Fruit fly (Drosophila melanogaster) whole organism, embryonic: ENCODE results near the gene betaGlu.

Experiments
- Atf3 ChIP-seq: fragments of 200-800 bp; sonication (Bioruptor generic); optimal IDR thresholded peaks from 3 replicates; lab custom pipeline; 2016; ENCODE audit warnings: missing biosample characterization, missing genetic modification characterization
- BtbVII ChIP-seq: fragments of 200-800 bp; sonication (Bioruptor generic); optimal IDR thresholded peaks from 3 replicates; lab custom pipeline; 2017; ENCODE audit warnings: missing biosample characterization, mild to moderate bottlenecking, missing genetic modification characterization
- CG10267 ChIP-seq: fragments of 200-800 bp; sonication (Bioruptor generic); optimal IDR thresholded peaks from 2 replicates; lab custom pipeline; 2018; ENCODE audit warnings: missing biosample characterization, mild to moderate bottlenecking, missing genetic modification characterization, moderate library complexity
- CG10565 ChIP-seq: fragments of 200-800 bp; sonication (Bioruptor generic); optimal IDR thresholded peaks from 3 replicates; lab custom pipeline; 2016; ENCODE audit warnings: missing biosample characterization, mild to moderate bottlenecking, missing genetic modification characterization
- CG11093 ChIP-seq: fragments of 200-800 bp; sonication (Bioruptor generic); IDR thresholded peaks from 3 replicates; pipeline ENCODE4 v1.3.6; 2022; ENCODE audit warnings: missing biosample characterization, missing genetic modification characterization
- CG11560 ChIP-seq: fragments of 200-800 bp; sonication (Bioruptor generic); IDR thresholded peaks from 3 replicates; pipeline ENCODE4 v1.3.6; 2022; ENCODE audit warnings: missing biosample characterization, missing genetic modification characterization
- CG11723 ChIP-seq: fragments of 200-800 bp; sonication (Bioruptor generic); optimal IDR thresholded peaks from 2 replicates; lab custom pipeline; 2017; ENCODE audit warnings: missing biosample characterization, mild to moderate bottlenecking, missing genetic modification characterization
- CG12155 ChIP-seq: fragments of 200-800 bp; sonication (Bioruptor generic); optimal IDR thresholded peaks from 3 replicates; lab custom pipeline; 2016; ENCODE audit warnings: missing biosample characterization, missing genetic modification characterization
- CG12942 ChIP-seq: fragments of 200-800 bp; sonication (Bioruptor generic); optimal IDR thresholded peaks from 3 replicates; lab custom pipeline; 2016; ENCODE audit warnings: missing biosample characterization, missing genetic modification characterization
- CG13123 ChIP-seq: fragments of 200-800 bp; sonication (Bioruptor generic); optimal IDR thresholded peaks from 2 replicates; lab custom pipeline; 2016; ENCODE audit warnings: missing biosample characterization, missing genetic modification characterization
- CG14050 ChIP-seq: fragments of 200-800 bp; sonication (Bioruptor generic); IDR thresholded peaks from 3 replicates; pipeline ENCODE4 v1.3.6; 2022; ENCODE audit warnings: missing biosample characterization, missing genetic modification characterization
- CG15479 ChIP-seq: fragments of 200-800 bp; sonication (Bioruptor generic); optimal IDR thresholded peaks from 3 replicates; lab custom pipeline; 2019; ENCODE audit warnings: missing biosample characterization, mild to moderate bottlenecking, missing genetic modification characterization, moderate library complexity
- CG1603 ChIP-seq: fragments of 200-800 bp; sonication (Bioruptor generic); optimal IDR thresholded peaks from 2 replicates; lab custom pipeline; 2019; ENCODE audit warnings: missing biosample characterization, mild to moderate bottlenecking, missing genetic modification characterization, moderate library complexity
- CG17612 ChIP-seq: fragments of 200-800 bp; sonication (Bioruptor generic); IDR thresholded peaks from 2 replicates; pipeline ENCODE4 v1.3.6; 2022; ENCODE audit warnings: missing biosample characterization, missing genetic modification characterization
- CG3407 ChIP-seq: fragments of 200-800 bp; sonication (Bioruptor generic); optimal IDR thresholded peaks from 2 replicates; lab custom pipeline; 2018; ENCODE audit warnings: missing biosample characterization, mild to moderate bottlenecking, missing genetic modification characterization
- CG34224 ChIP-seq: fragments of 200-800 bp; sonication (Bioruptor generic); IDR thresholded peaks from 3 replicates; pipeline ENCODE4 v1.3.6; 2022; ENCODE audit warnings: missing biosample characterization, missing genetic modification characterization; ENCODE audit not compliant: partially characterized antibody
- CG3838 ChIP-seq: fragments of 200-800 bp; sonication (Bioruptor generic); optimal IDR thresholded peaks from 3 replicates; lab custom pipeline; 2016; ENCODE audit warnings: missing biosample characterization, missing genetic modification characterization
- CG4730 ChIP-seq: fragments of 200-800 bp; sonication (Bioruptor generic); IDR thresholded peaks from 2 replicates; pipeline ENCODE4 v1.3.6; 2022; ENCODE audit warnings: missing biosample characterization, missing genetic modification characterization
- CG7928 ChIP-seq: fragments of 200-800 bp; sonication (Bioruptor generic); optimal IDR thresholded peaks from 2 replicates; lab custom pipeline; 2017; ENCODE audit warnings: missing biosample characterization, mild to moderate bottlenecking, missing genetic modification characterization
- CG9609 ChIP-seq: fragments of 200-800 bp; sonication (Bioruptor generic); optimal IDR thresholded peaks from 3 replicates; lab custom pipeline; 2016; ENCODE audit warnings: missing biosample characterization, missing genetic modification characterization
- CrebB ChIP-seq: fragments of 200-800 bp; sonication (Bioruptor generic); optimal IDR thresholded peaks from 3 replicates; lab custom pipeline; 2018; ENCODE audit warnings: missing biosample characterization, mild to moderate bottlenecking, missing genetic modification characterization
- D ChIP-seq, 2 experiments: fragments of 200-800 bp in 1 of 2; fragments of >200 bp in 1 of 2; sonication (Bioruptor generic) in 1 of 2; optimal IDR thresholded peaks; 2 replicates in 1 of 2; 3 replicates in 1 of 2; lab custom pipeline; 2017; ENCODE audit warnings: mild to moderate bottlenecking in 1 of 2, missing biosample characterization in 1 of 2, missing genetic modification characterization in 1 of 2, missing genetic modification reagents in 1 of 2
- Drgx ChIP-seq: fragments of 200-800 bp; sonication (Bioruptor generic); IDR thresholded peaks from 2 replicates; pipeline ENCODE4 v1.3.6; 2022; ENCODE audit warnings: missing biosample characterization, missing genetic modification characterization
- H15 ChIP-seq: fragments of 200-800 bp; sonication (Bioruptor generic); IDR thresholded peaks from 3 replicates; pipeline ENCODE4 v1.3.6; 2022; ENCODE audit warnings: missing biosample characterization, missing genetic modification characterization
- Kr ChIP-seq: fragments of 200-800 bp; sonication (Bioruptor generic); optimal IDR thresholded peaks from 2 replicates; lab custom pipeline; 2017; ENCODE audit warnings: missing biosample characterization, mild to moderate bottlenecking, missing genetic modification characterization
- Mad ChIP-seq: fragments of 200-800 bp; sonication (Bioruptor generic); optimal IDR thresholded peaks from 2 replicates; lab custom pipeline; 2016; ENCODE audit warnings: missing biosample characterization, missing genetic modification characterization
- NC2α ChIP-seq: fragments of 200-800 bp; sonication (Bioruptor generic); optimal IDR thresholded peaks from 2 replicates; lab custom pipeline; 2016; ENCODE audit warnings: missing biosample characterization, missing genetic modification characterization
- Pdp1 ChIP-seq, 2 experiments: fragments of 200-800 bp; sonication (Bioruptor generic); optimal IDR thresholded peaks; 3 replicates each; lab custom pipeline; 2016; ENCODE audit warnings: missing biosample characterization in 2 of 2, missing genetic modification characterization in 2 of 2, mild to moderate bottlenecking in 1 of 2, moderate library complexity in 1 of 2
- Rfx ChIP-seq: fragments of 200-800 bp; sonication (Bioruptor generic); IDR thresholded peaks from 2 replicates; pipeline ENCODE4 v1.3.6; 2022; ENCODE audit warnings: missing biosample characterization, missing genetic modification characterization
- YL-1 ChIP-seq: fragments of 200-800 bp; sonication (Bioruptor generic); optimal IDR thresholded peaks from 3 replicates; lab custom pipeline; 2017; ENCODE audit warnings: missing biosample characterization, mild to moderate bottlenecking, missing genetic modification characterization
- ap ChIP-seq: fragments of 200-800 bp; sonication (Bioruptor generic); IDR thresholded peaks from 2 replicates; pipeline ENCODE4 v1.3.6; 2022; ENCODE audit warnings: missing biosample characterization, missing genetic modification characterization
- chm ChIP-seq: fragments of 200-800 bp; sonication (Bioruptor generic); IDR thresholded peaks from 2 replicates; pipeline ENCODE4 v1.3.6; 2022; ENCODE audit warnings: missing biosample characterization, missing genetic modification characterization
- dan ChIP-seq: fragments of 200-800 bp; sonication (Bioruptor generic); IDR thresholded peaks from 2 replicates; pipeline ENCODE4 v1.3.6; 2022; ENCODE audit warnings: missing biosample characterization, missing genetic modification characterization
- dmrt99B ChIP-seq: fragments of 200-800 bp; sonication (Bioruptor generic); optimal IDR thresholded peaks from 2 replicates; lab custom pipeline; 2018; ENCODE audit warnings: missing biosample characterization, mild to moderate bottlenecking, missing genetic modification characterization, moderate library complexity
- klu ChIP-seq: fragments of 200-800 bp; sonication (Bioruptor generic); IDR thresholded peaks from 2 replicates; pipeline ENCODE4 v1.3.6; 2022; ENCODE audit warnings: missing biosample characterization, missing genetic modification characterization
- nom ChIP-seq: fragments of 200-800 bp; sonication (Bioruptor generic); optimal IDR thresholded peaks from 2 replicates; lab custom pipeline; 2017; ENCODE audit warnings: missing biosample characterization, missing genetic modification characterization, mild to moderate bottlenecking, moderate library complexity, missing genetic modification reagents
- odd ChIP-seq: fragments of 200-800 bp; sonication (Bioruptor generic); optimal IDR thresholded peaks from 2 replicates; lab custom pipeline; 2017; ENCODE audit warnings: missing biosample characterization, mild to moderate bottlenecking, missing genetic modification characterization
- onecut ChIP-seq: fragments of 200-800 bp; sonication (Bioruptor generic); IDR thresholded peaks from 2 replicates; pipeline ENCODE4 v1.3.6; 2022; ENCODE audit warnings: missing biosample characterization, missing genetic modification characterization
- org-1 ChIP-seq: fragments of 200-800 bp; sonication (Bioruptor generic); optimal IDR thresholded peaks from 2 replicates; lab custom pipeline; 2017; ENCODE audit warnings: missing biosample characterization, missing genetic modification characterization
- p53 ChIP-seq: fragments of 200-800 bp; sonication (Bioruptor generic); optimal IDR thresholded peaks from 2 replicates; lab custom pipeline; 2016; ENCODE audit warnings: missing biosample characterization, missing genetic modification characterization
- pum ChIP-seq: fragments of 200-800 bp; sonication (Bioruptor generic); optimal IDR thresholded peaks from 2 replicates; lab custom pipeline; 2016; ENCODE audit warnings: missing biosample characterization, missing genetic modification characterization
- sim ChIP-seq: fragments of 200-800 bp; sonication (Bioruptor generic); IDR thresholded peaks from 2 replicates; pipeline ENCODE4 v1.3.6; 2022; ENCODE audit warnings: missing biosample characterization, missing genetic modification characterization
- sisA ChIP-seq: fragments of 200-800 bp; sonication (Bioruptor generic); IDR thresholded peaks from 2 replicates; pipeline ENCODE4 v1.3.6; 2022; ENCODE audit warnings: missing biosample characterization, missing genetic modification characterization
- so ChIP-seq: fragments of 200-800 bp; sonication (Bioruptor generic); IDR thresholded peaks from 3 replicates; pipeline ENCODE4 v1.3.6; 2022; ENCODE audit warnings: missing biosample characterization, missing genetic modification characterization
- stc ChIP-seq: fragments of 200-800 bp; sonication (Bioruptor generic); IDR thresholded peaks from 2 replicates; pipeline ENCODE4 v1.3.6; 2022; ENCODE audit warnings: missing biosample characterization, missing genetic modification characterization
- unc-4 ChIP-seq: fragments of 200-800 bp; sonication (Bioruptor generic); IDR thresholded peaks from 2 replicates; pipeline ENCODE4 v1.3.6; 2022; ENCODE audit warnings: missing biosample characterization, missing genetic modification characterization; ENCODE audit not compliant: partially characterized antibody
- unpg ChIP-seq: fragments of 200-800 bp; sonication (Bioruptor generic); optimal IDR thresholded peaks from 3 replicates; lab custom pipeline; 2018; ENCODE audit warnings: missing biosample characterization, mild to moderate bottlenecking, missing genetic modification characterization, moderate library complexity
- vnd ChIP-seq: fragments of 200-800 bp; sonication (Bioruptor generic); IDR thresholded peaks from 3 replicates; pipeline ENCODE4 v1.3.6; 2022; ENCODE audit warnings: missing biosample characterization, missing genetic modification characterization; ENCODE audit not compliant: partially characterized antibody

betaGlu gene

DNA sequence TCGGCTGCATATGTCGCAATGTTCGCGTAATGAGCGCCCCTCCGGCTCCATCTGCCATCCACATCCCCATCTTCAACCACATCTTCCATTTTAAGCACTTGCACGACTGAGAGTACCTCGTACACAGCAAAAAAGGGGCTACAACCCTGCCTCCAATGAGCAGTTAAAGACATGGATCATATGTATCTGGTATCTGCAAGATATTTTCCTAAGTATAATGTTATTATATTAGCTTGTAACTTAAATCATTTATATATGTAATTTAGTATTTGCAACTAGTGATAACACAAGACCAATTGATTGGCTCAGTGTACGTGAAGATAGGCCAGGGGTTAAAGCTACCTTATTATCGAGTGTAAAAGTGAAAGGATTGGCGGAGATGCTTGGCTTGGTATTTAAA is 9.0 kb downstream of the betaGlu start (continued):
- TF ChIP-seq CG13123 (GFP tag; lab: Kevin White, UChicago) (no peak), Drgx (GFP tag; lab: Robert Waterston, UW) (peak; percentile 73), dan (GFP tag; lab: Robert Waterston, UW) (no peak), CG1603 (peak; percentile 30), CG11723 (GFP tag; lab: Kevin White, UChicago) (no peak), CG11560 (tag; lab: Robert Waterston, UW) (no peak), Kr (no peak), dmrt99B (tag; lab: Kevin White, UChicago) (peak; percentile 29), NC2α (GFP tag; lab: Kevin White, UChicago) (no peak), ap (GFP tag; lab: Robert Waterston, UW) (no peak), CG14050 (GFP tag; lab: Robert Waterston, UW) (no peak), nom (GFP tag; lab: Kevin White, UChicago) (peak; percentile 40), D (optimal IDR thresholded peaks at IDR 0.05; lab: Kevin White, UChicago) (no peak), D (GFP tag; optimal IDR thresholded peaks at IDR 0.05; lab: Kevin White, UChicago) (no peak), CrebB (tag; lab: Kevin White, UChicago) (no peak)

dm6 chr3R:31761529-31762009 is 10.1 kb downstream of the betaGlu start, which contains the start of gene Smvt:
Gene Smvt, minus strand, starts transcription at chr3R:31761579.
- TF ChIP-seq H15 (GFP tag; lab: Robert Waterston, UW) (no peak), Pdp1 (GFP tag; optimal IDR thresholded peaks at IDR 0.05; lab: Kevin White, UChicago) (peak in 1 of 2 experiments; percentile 80), p53 (GFP tag; lab: Kevin White, UChicago) (no peak), NC2α (GFP tag; lab: Kevin White, UChicago) (no peak), CG4730 (no peak), CG7928 (GFP tag; lab: Kevin White, UChicago) (no peak), odd (no peak), org-1 (GFP tag; lab: Kevin White, UChicago) (no peak), YL-1 (GFP tag; lab: Kevin White, UChicago) (no peak), vnd (GFP tag; lab: Robert Waterston, UW) (0 out of 3 replicates have a peak, but pooled peaks have one; percentile 16), CG15479 (GFP tag; lab: Kevin White, UChicago) (peak; percentile 10), pum (GFP tag; lab: Kevin White, UChicago) (no peak), sisA (GFP tag; lab: Robert Waterston, UW) (no peak)

DNA sequence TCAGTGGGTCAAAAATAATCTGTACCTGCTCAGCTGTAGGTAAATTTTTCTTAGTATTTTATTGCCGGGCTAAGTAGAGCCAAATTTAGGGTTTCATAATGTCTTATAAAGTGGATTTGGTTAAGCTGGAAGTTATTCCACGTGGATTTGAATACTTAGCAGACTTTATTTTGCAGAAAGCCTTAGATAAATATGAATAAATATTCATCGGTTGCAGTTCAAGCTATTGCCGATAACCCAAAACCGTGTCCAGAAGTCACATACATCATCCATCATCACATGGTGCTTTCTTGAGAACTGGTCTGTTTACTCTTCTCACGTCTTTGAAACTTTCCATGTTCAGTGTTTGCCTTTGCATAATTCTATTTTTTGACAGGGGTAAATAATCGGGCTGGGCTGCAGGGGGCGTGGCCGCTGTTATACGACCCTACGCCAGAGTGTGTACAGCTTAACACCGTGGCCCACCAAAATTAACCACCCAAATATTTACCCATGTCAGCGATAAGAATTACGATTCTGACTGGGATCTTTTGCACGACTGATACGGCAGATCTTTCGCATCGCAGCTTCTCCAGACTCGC is 13.0 kb downstream of the betaGlu start, which contains the start of gene CG2187:
CG2187 (minus strand) TSS at position 51 of the 581 bp plus-strand sequence.
- TF ChIP-seq sim = no peak
- no peak for TF ChIP-seq CG10565 (GFP tag; lab: Kevin White, UChicago)
- TF ChIP-seq CG3838 (GFP tag; lab: Kevin White, UChicago) = no peak
- TF ChIP-seq unpg (GFP tag; lab: Kevin White, UChicago) = peak; percentile 16
- TF ChIP-seq onecut (GFP tag; lab: Robert Waterston, UW) = peak; percentile 20; the same call in 1 of the 2 replicates
- TF ChIP-seq so = 0 out of 3 replicates have a peak, but pooled peaks have one; percentile 15
- no peak for TF ChIP-seq Atf3 (GFP tag; lab: Kevin White, UChicago)
- no peak for TF ChIP-seq CG11093
- TF ChIP-seq CG9609 = no peak
- TF ChIP-seq CG17612 (GFP tag; lab: Robert Waterston, UW) = no peak
- TF ChIP-seq klu (GFP tag; lab: Robert Waterston, UW) = no peak
- TF ChIP-seq chm (GFP tag; lab: Robert Waterston, UW) = no peak
- no peak for TF ChIP-seq CG10267
- no peak for TF ChIP-seq CG12155 (GFP tag; lab: Kevin White, UChicago)
- TF ChIP-seq Rfx (GFP tag; lab: Robert Waterston, UW) = no peak
- no peak for TF ChIP-seq CG12942 (GFP tag; lab: Kevin White, UChicago)
- no peak for TF ChIP-seq unc-4 (GFP tag; lab: Robert Waterston, UW)
- no peak for TF ChIP-seq CG34224
- peak; percentile 0 for TF ChIP-seq CG3407 (GFP tag; lab: Kevin White, UChicago)
- 0 out of 2 replicates have a peak, but pooled peaks have one; percentile 17 for TF ChIP-seq stc (GFP tag; lab: Robert Waterston, UW)
- no peak for TF ChIP-seq Mad
- TF ChIP-seq BtbVII (GFP tag; lab: Kevin White, UChicago) = peak; percentile 32
